Worm (Caenorhabditis elegans) whole organism, L2 larva: Measurements from ENCODE around the gene spe-45.

Experiments
- Y55F3AM.14 ChIP-seq: fragments of 200-800 bp; sonication (Bioruptor generic); optimal IDR thresholded peaks from 2 replicates; lab custom pipeline; 2018; ENCODE audit warnings: mild to moderate bottlenecking, missing genetic modification characterization, missing compliant biosample characterization
- ama-1 ChIP-seq: fragments of 150-350 bp; optimal IDR thresholded peaks from 2 replicates; lab custom pipeline; 2018; ENCODE audit warnings: inconsistent platforms
- lsy-2 ChIP-seq, 2 experiments: fragments of 150-350 bp in 1 of 2; sonication (generic microtip) in 1 of 2; optimal IDR thresholded peaks; 2 replicates each; lab custom pipeline; 2014 to 2017; ENCODE audit warnings: missing biosample characterization in 2 of 2, missing genetic modification characterization in 2 of 2
- nhr-25 ChIP-seq: fragments of 150-350 bp; sonication (generic microtip); optimal IDR thresholded peaks from 3 replicates; lab custom pipeline; 2014; ENCODE audit warnings: missing biosample characterization, missing genetic modification characterization
- nhr-6 ChIP-seq: fragments of 150-350 bp; optimal IDR thresholded peaks from 2 replicates; lab custom pipeline; 2014; ENCODE audit warnings: missing biosample characterization, missing genetic modification characterization
- skn-1 ChIP-seq: sonication (generic microtip); optimal IDR thresholded peaks from 2 replicates; lab custom pipeline; 2017; ENCODE audit warnings: missing biosample characterization, missing genetic modification characterization
- unc-62 ChIP-seq: fragments of 150-350 bp; optimal IDR thresholded peaks from 2 replicates; lab custom pipeline; 2014; ENCODE audit warnings: missing biosample characterization, missing genetic modification reagents, missing genetic modification characterization
- ztf-4 ChIP-seq: fragments of 150-350 bp; optimal IDR thresholded peaks from 2 replicates; lab custom pipeline; 2014; ENCODE audit warnings: missing biosample characterization, missing genetic modification characterization

DNA sequence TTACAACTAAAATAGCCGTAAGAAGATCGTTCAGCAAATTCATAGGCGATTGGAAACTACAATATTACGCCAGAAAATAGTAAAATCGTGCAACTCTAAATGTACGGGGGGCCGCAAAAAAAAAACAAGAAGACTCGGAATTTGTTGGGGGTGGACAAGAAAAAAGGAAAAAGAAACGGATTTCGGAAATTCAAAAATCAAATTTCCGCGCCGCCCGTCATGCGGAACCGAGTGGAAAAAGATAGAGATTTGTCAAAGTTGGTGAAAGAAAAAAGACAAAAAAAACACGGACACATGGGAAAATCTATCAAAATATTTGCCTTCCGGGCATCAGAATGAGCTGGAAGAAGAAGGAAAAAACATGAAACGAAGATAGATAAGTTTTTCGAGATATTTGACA, 29.4 kb upstream of the spe-45 start:
- TF ChIP-seq ama-1 = no peak
- no peak for TF ChIP-seq nhr-6
- TF ChIP-seq Y55F3AM.14 (GFP tag; lab: Kevin White, UChicago) = no peak
- no peak for TF ChIP-seq lsy-2 (tag; optimal IDR thresholded peaks at IDR 0.05; lab: Kevin White, UChicago)
- TF ChIP-seq nhr-25 = no peak
- no peak for TF ChIP-seq unc-62 (GFP tag; lab: Kevin White, UChicago)
- TF ChIP-seq skn-1 = no peak
- TF ChIP-seq ztf-4 = no peak
